Worm (Caenorhabditis elegans) whole organism, young adult: ENCODE measurements around the gene F59F5.4.
A peak's percentile ranks its signal among the peaks of the same experiment; 100 is the strongest.

Source experiments
- B0035.1 ChIP-seq: sonication (generic microtip); optimal IDR thresholded peaks from 2 replicates; lab custom pipeline; 2016; ENCODE audit warnings: missing genetic modification characterization, mild to moderate bottlenecking, missing compliant biosample characterization, missing genotype, missing genetic modification reagents
- B0336.3 ChIP-seq: fragments of 200-800 bp; sonication (Bioruptor generic); IDR thresholded peaks from 2 replicates; pipeline ENCODE4 v1.3.6; 2022; ENCODE audit warnings: missing genetic modification characterization, missing compliant biosample characterization
- F10E7.11 ChIP-seq: sonication (generic microtip); optimal IDR thresholded peaks from 2 replicates; lab custom pipeline; 2017; ENCODE audit warnings: mild to moderate bottlenecking, missing genetic modification characterization, moderate library complexity, missing compliant biosample characterization
- F37B4.10 ChIP-seq: fragments of 200-800 bp; sonication (Bioruptor generic); IDR thresholded peaks from 2 replicates; pipeline ENCODE4 v1.3.6; 2022; ENCODE audit warnings: missing genetic modification characterization, missing compliant biosample characterization
- F39B2.1 ChIP-seq: fragments of 200-800 bp; sonication (Bioruptor generic); IDR thresholded peaks from 2 replicates; pipeline ENCODE4 v1.3.6; 2022; ENCODE audit warnings: missing genetic modification reagents, missing genetic modification characterization, missing compliant biosample characterization
- F49E8.2 ChIP-seq: sonication (generic microtip); optimal IDR thresholded peaks from 3 replicates; lab custom pipeline; 2017; ENCODE audit warnings: missing genetic modification characterization, mild to moderate bottlenecking, missing compliant biosample characterization, antibody characterized with exemption, moderate library complexity; ENCODE audit not compliant: insufficient read depth
- F55B11.4 ChIP-seq: sonication (generic microtip); optimal IDR thresholded peaks from 2 replicates; lab custom pipeline; 2016; ENCODE audit warnings: missing compliant biosample characterization, missing genetic modification characterization, borderline replicate concordance; ENCODE audit not compliant: insufficient read depth
- K11D2.4 ChIP-seq: fragments of 200-800 bp; sonication (Bioruptor generic); IDR thresholded peaks from 2 replicates; pipeline ENCODE4 v1.3.6; 2022; ENCODE audit warnings: missing genetic modification reagents, missing genetic modification characterization, missing compliant biosample characterization
- ama-1 ChIP-seq, 3 experiments: fragments of 150-350 bp in 1 of 3; sonication (generic microtip) in 2 of 3; optimal IDR thresholded peaks; 2 replicates each; lab custom pipeline; 2014 to 2018; ENCODE audit warnings: missing biosample characterization in 2 of 3, missing genetic modification characterization in 2 of 3, missing genetic modification reagents in 2 of 3
- athp-1 ChIP-seq: sonication (generic microtip); optimal IDR thresholded peaks from 2 replicates; lab custom pipeline; 2017; ENCODE audit warnings: mild to moderate bottlenecking, missing genetic modification characterization, missing compliant biosample characterization
- bed-2 ChIP-seq: fragments of 200-800 bp; sonication (Bioruptor generic); IDR thresholded peaks from 2 replicates; pipeline ENCODE4 v1.3.6; 2022; ENCODE audit warnings: missing genetic modification reagents, missing genetic modification characterization, missing compliant biosample characterization
- ccch-3 ChIP-seq: fragments of 200-800 bp; sonication (Bioruptor generic); optimal IDR thresholded peaks from 2 replicates; lab custom pipeline; 2018; ENCODE audit warnings: mild to moderate bottlenecking, missing genetic modification characterization, missing compliant biosample characterization
- cebp-1 ChIP-seq, 2 experiments: fragments of 200-800 bp in 1 of 2; sonication (Bioruptor generic) in 1 of 2; sonication (generic microtip) in 1 of 2; IDR thresholded peaks in 1 of 2; optimal IDR thresholded peaks in 1 of 2; 2 replicates each; pipeline versions ENCODE4 v1.3.6 to Lab custom; 2017 to 2022; ENCODE audit warnings: missing compliant biosample characterization in 2 of 2, missing genetic modification characterization in 2 of 2, mild to moderate bottlenecking in 1 of 2, missing genetic modification reagents in 1 of 2, moderate library complexity in 1 of 2
- cebp-2 ChIP-seq: fragments of 200-800 bp; sonication (Bioruptor generic); IDR thresholded peaks from 2 replicates; pipeline ENCODE4 v1.3.6; 2022; ENCODE audit warnings: missing genetic modification characterization, missing compliant biosample characterization
- ceh-100 ChIP-seq: fragments of 200-800 bp; sonication (Bioruptor generic); IDR thresholded peaks from 2 replicates; pipeline ENCODE4 v1.3.6; 2022; ENCODE audit warnings: missing genetic modification reagents, missing genetic modification characterization, missing compliant biosample characterization
- ceh-27 ChIP-seq: fragments of 200-800 bp; sonication (Bioruptor generic); optimal IDR thresholded peaks from 2 replicates; lab custom pipeline; 2018; ENCODE audit warnings: mild to moderate bottlenecking, missing genetic modification characterization, moderate library complexity, missing compliant biosample characterization
- ceh-40 ChIP-seq: fragments of 200-800 bp; sonication (Bioruptor generic); IDR thresholded peaks from 2 replicates; pipeline ENCODE4 v1.3.6; 2022; ENCODE audit warnings: missing genetic modification characterization, missing compliant biosample characterization
- dpff-1 ChIP-seq: sonication (generic microtip); optimal IDR thresholded peaks from 2 replicates; lab custom pipeline; 2017; ENCODE audit warnings: mild to moderate bottlenecking, missing genetic modification characterization, missing compliant biosample characterization
- efl-1 ChIP-seq: fragments of 150-350 bp; optimal IDR thresholded peaks from 2 replicates; lab custom pipeline; 2014; ENCODE audit warnings: missing biosample characterization, missing genetic modification reagents, missing genetic modification characterization
- ekl-4 ChIP-seq: fragments of 200-800 bp; sonication (Bioruptor generic); IDR thresholded peaks from 2 replicates; pipeline ENCODE4 v1.3.6; 2022; ENCODE audit warnings: missing genetic modification reagents, missing genetic modification characterization, missing compliant biosample characterization
- ets-4 ChIP-seq: fragments of 200-800 bp; sonication (Bioruptor generic); optimal IDR thresholded peaks from 2 replicates; lab custom pipeline; 2018; ENCODE audit warnings: mild to moderate bottlenecking, missing genetic modification characterization, missing compliant biosample characterization
- hlh-26 ChIP-seq: fragments of 200-800 bp; sonication (Bioruptor generic); conservative IDR thresholded peaks from 2 replicates; pipeline ENCODE4 v1.3.6; 2022; ENCODE audit warnings: missing genetic modification reagents, missing genetic modification characterization, missing compliant biosample characterization
- hmg-20 ChIP-seq: fragments of 200-800 bp; sonication (Bioruptor generic); IDR thresholded peaks from 2 replicates; pipeline ENCODE4 v1.3.6; 2022; ENCODE audit warnings: missing genetic modification reagents, missing genetic modification characterization, missing compliant biosample characterization
- hrde-1 ChIP-seq: sonication (generic microtip); optimal IDR thresholded peaks from 2 replicates; lab custom pipeline; 2016; ENCODE audit warnings: missing genetic modification characterization, mild to moderate bottlenecking, missing compliant biosample characterization, moderate library complexity, missing genotype, missing genetic modification reagents, borderline replicate concordance
- lag-1 ChIP-seq: fragments of 200-800 bp; sonication (Bioruptor generic); IDR thresholded peaks from 2 replicates; pipeline ENCODE4 v1.3.6; 2022; ENCODE audit warnings: missing genetic modification reagents, missing genetic modification characterization, missing compliant biosample characterization
- lir-1 ChIP-seq: fragments of 200-800 bp; sonication (Bioruptor generic); conservative IDR thresholded peaks from 2 replicates; pipeline ENCODE4 v1.3.6; 2022; ENCODE audit warnings: missing genetic modification reagents, missing genetic modification characterization, missing compliant biosample characterization
- madf-3 ChIP-seq: fragments of 200-800 bp; sonication (Bioruptor generic); IDR thresholded peaks from 2 replicates; pipeline ENCODE4 v1.3.6; 2022; ENCODE audit warnings: missing genetic modification reagents, missing genetic modification characterization, missing compliant biosample characterization
- madf-6 ChIP-seq: fragments of 200-800 bp; sonication (Bioruptor generic); IDR thresholded peaks from 2 replicates; pipeline ENCODE4 v1.3.6; 2022; ENCODE audit warnings: missing genetic modification reagents, missing genetic modification characterization, missing compliant biosample characterization
- madf-8 ChIP-seq: fragments of 200-800 bp; sonication (Bioruptor generic); conservative IDR thresholded peaks from 2 replicates; pipeline ENCODE4 v1.3.6; 2022; ENCODE audit warnings: missing genetic modification reagents, missing genetic modification characterization, missing compliant biosample characterization
- mxl-1 ChIP-seq: sonication (generic microtip); optimal IDR thresholded peaks from 2 replicates; lab custom pipeline; 2016; ENCODE audit warnings: missing genetic modification characterization, missing compliant biosample characterization
- nfyb-1 ChIP-seq: fragments of 200-800 bp; sonication (Bioruptor generic); IDR thresholded peaks from 2 replicates; pipeline ENCODE4 v1.3.6; 2022; ENCODE audit warnings: missing genetic modification reagents, missing genetic modification characterization, missing compliant biosample characterization
- nhr-27 ChIP-seq: fragments of 200-800 bp; sonication (Bioruptor generic); optimal IDR thresholded peaks from 2 replicates; lab custom pipeline; 2018; ENCODE audit warnings: mild to moderate bottlenecking, missing genetic modification characterization, moderate library complexity, missing compliant biosample characterization
- nhr-80 ChIP-seq: sonication (generic microtip); optimal IDR thresholded peaks from 2 replicates; lab custom pipeline; 2016; ENCODE audit warnings: missing genetic modification characterization, missing compliant biosample characterization
- rec-8 ChIP-seq, 2 experiments: sonication (generic microtip); optimal IDR thresholded peaks; 2 replicates each; lab custom pipeline; 2016; ENCODE audit warnings: mild to moderate bottlenecking in 2 of 2, missing genetic modification characterization in 2 of 2, missing genetic modification reagents in 2 of 2, missing genotype in 2 of 2, missing biosample characterization in 1 of 2, missing compliant biosample characterization in 1 of 2, moderate library complexity in 1 of 2
- rpc-1 ChIP-seq, 2 experiments: fragments of 150-350 bp in 1 of 2; sonication (generic microtip) in 1 of 2; optimal IDR thresholded peaks; 2 replicates each; lab custom pipeline; 2014 to 2018; ENCODE audit warnings: missing biosample characterization in 1 of 2, missing genetic modification characterization in 1 of 2, missing genetic modification reagents in 1 of 2, missing genotype in 1 of 2
- sdz-38 ChIP-seq: sonication (generic microtip); optimal IDR thresholded peaks from 2 replicates; lab custom pipeline; 2016; ENCODE audit warnings: missing genotype, missing genetic modification characterization, missing compliant biosample characterization
- sea-2 ChIP-seq: fragments of 200-800 bp; sonication (Bioruptor generic); IDR thresholded peaks from 2 replicates; pipeline ENCODE4 v1.3.6; 2022; ENCODE audit warnings: missing genetic modification characterization, missing compliant biosample characterization
- somi-1 ChIP-seq: fragments of 200-800 bp; sonication (Bioruptor generic); optimal IDR thresholded peaks from 2 replicates; lab custom pipeline; 2018; ENCODE audit warnings: mild to moderate bottlenecking, missing genetic modification characterization, missing compliant biosample characterization
- tbp1 ChIP-seq: fragments of 200-800 bp; sonication (Bioruptor generic); optimal IDR thresholded peaks from 2 replicates; lab custom pipeline; 2018; ENCODE audit warnings: mild to moderate bottlenecking, missing genetic modification characterization, missing compliant biosample characterization
- unc-62 ChIP-seq: fragments of 150-350 bp; optimal IDR thresholded peaks from 2 replicates; lab custom pipeline; 2014; ENCODE audit warnings: missing biosample characterization, missing genetic modification reagents, missing genetic modification characterization
- ztf-28 ChIP-seq: fragments of 200-800 bp; sonication (Bioruptor generic); IDR thresholded peaks from 2 replicates; pipeline ENCODE4 v1.3.6; 2022; ENCODE audit warnings: missing genetic modification reagents, missing genetic modification characterization, missing compliant biosample characterization
- ztf-3 ChIP-seq: fragments of 200-800 bp; sonication (Bioruptor generic); optimal IDR thresholded peaks from 2 replicates; lab custom pipeline; 2018; ENCODE audit warnings: mild to moderate bottlenecking, missing genetic modification characterization, missing compliant biosample characterization

F59F5.4 gene

DNA sequence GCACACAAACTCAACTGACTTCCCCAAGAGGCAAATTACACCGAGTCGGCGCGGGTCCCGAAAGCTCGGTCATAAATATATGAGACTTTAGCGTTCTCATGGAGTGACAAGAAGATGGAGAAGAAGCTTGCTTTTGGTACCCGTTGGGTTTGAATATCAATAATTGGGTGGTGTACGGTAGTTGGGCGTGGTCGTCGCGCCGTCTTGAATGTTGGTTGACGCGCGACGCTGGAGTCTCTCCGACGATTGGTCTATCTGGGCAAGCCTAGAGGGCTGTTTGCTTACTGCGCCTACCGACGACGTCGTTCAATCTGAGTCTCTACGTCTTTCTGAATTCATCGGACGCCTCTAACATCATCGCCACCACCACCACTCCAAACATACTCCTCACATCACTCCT is 28.0 kb upstream of the F59F5.4 start:
- TF ChIP-seq ceh-40 (GFP tag; lab: Robert Waterston, UW) = no peak
- TF ChIP-seq athp-1 (tag; lab: Kevin White, UChicago) = no peak
- TF ChIP-seq hmg-20 = no peak
- no peak for TF ChIP-seq cebp-2
- no peak for TF ChIP-seq F55B11.4 (tag; lab: Kevin White, UChicago)
- no peak for TF ChIP-seq madf-8 (GFP tag; lab: Robert Waterston, UW)
- TF ChIP-seq nfyb-1 = no peak
- no peak for TF ChIP-seq lag-1 (GFP tag; lab: Robert Waterston, UW)
- no peak for TF ChIP-seq ceh-27 (GFP tag; lab: Kevin White, UChicago)
- TF ChIP-seq sdz-38 (tag; lab: Kevin White, UChicago) = no peak
- no peak for TF ChIP-seq K11D2.4
- no peak for TF ChIP-seq rpc-1 (optimal IDR thresholded peaks at IDR 0.05; lab: Kevin White, UChicago)
- no peak for TF ChIP-seq rpc-1 (tag; optimal IDR thresholded peaks at IDR 0.05; lab: Kevin White, UChicago)
- no peak for TF ChIP-seq mxl-1 (tag; lab: Kevin White, UChicago)
- no peak for TF ChIP-seq F10E7.11 (tag; lab: Kevin White, UChicago)
- TF ChIP-seq lir-1 (GFP tag; lab: Robert Waterston, UW) = no peak
- TF ChIP-seq bed-2 = no peak
- no peak for TF ChIP-seq F37B4.10 (GFP tag; lab: Robert Waterston, UW)
- no peak for TF ChIP-seq ztf-3 (GFP tag; lab: Kevin White, UChicago)
- no peak for TF ChIP-seq F49E8.2 (tag; lab: Kevin White, UChicago)
- TF ChIP-seq ekl-4 = no peak

DNA sequence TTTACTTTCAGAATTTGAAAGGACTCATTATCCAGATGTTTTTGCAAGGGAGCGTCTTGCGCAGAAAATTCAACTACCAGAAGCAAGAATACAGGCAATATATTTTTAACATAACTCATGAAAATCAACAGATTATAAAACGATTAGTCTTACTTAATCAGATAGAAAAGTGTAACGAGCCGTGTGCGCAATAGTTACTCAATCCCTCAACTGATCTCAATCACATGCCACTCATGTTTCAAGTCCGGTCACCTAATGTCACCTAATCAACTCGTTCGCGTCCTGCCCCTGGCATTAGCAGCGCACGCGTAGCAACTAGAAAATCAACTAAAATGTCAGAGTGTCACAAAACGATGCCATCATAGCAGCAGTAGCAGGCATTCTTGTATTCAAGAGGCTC is 26.2 kb upstream of the F59F5.4 start:
- TF ChIP-seq somi-1 (GFP tag; lab: Kevin White, UChicago) (no peak), madf-8 (GFP tag; lab: Robert Waterston, UW) (0 out of 2 replicates have a peak, but pooled peaks have one; percentile 10)

DNA sequence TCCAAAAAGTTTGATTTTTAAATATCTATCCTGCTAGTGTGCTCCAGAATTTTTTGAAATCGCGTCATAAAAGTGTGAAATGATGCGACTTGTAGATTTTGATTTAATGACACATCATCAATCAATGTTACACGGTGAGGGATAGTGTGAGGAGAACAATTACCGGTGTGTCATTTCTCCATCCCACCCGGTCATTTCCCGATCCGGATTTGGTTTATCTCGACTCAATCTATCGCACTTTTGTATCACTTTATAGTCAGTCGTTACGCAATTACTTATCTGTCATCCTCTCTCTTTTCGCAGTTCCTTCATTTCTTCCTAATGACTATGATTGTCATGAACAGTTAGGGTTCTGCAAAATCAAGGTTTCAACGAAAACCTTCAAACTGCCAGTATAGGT is 22.6 kb upstream of the F59F5.4 start:
- TF ChIP-seq unc-62 (GFP tag; lab: Kevin White, UChicago) (peak; percentile 82), B0035.1 (tag; lab: Kevin White, UChicago) (no peak)

ce11 chrX:10521313-10521712 is 21.5 kb upstream of the F59F5.4 start, which contains the start of gene F14F3.4:
F14F3.4 (minus strand) TSS chrX:10521413.
- no peak for TF ChIP-seq sdz-38 (tag; lab: Kevin White, UChicago)
- no peak for TF ChIP-seq hlh-26 (GFP tag; lab: Robert Waterston, UW)
- TF ChIP-seq efl-1 (GFP tag; lab: Kevin White, UChicago) = no peak
- TF ChIP-seq sea-2 (GFP tag; lab: Robert Waterston, UW) = no peak
- no peak for TF ChIP-seq rpc-1 (optimal IDR thresholded peaks at IDR 0.05; lab: Kevin White, UChicago)
- TF ChIP-seq rpc-1 (tag; optimal IDR thresholded peaks at IDR 0.05; lab: Kevin White, UChicago) = no peak
- no peak for TF ChIP-seq F10E7.11 (tag; lab: Kevin White, UChicago)
- no peak for TF ChIP-seq madf-3 (GFP tag; lab: Robert Waterston, UW)
- TF ChIP-seq nhr-80 = no peak
- no peak for TF ChIP-seq madf-6
- no peak for TF ChIP-seq ama-1 (optimal IDR thresholded peaks at IDR 0.05; lab: Kevin White, UChicago)
- no peak for TF ChIP-seq ama-1 (GFP tag; optimal IDR thresholded peaks at IDR 0.05; lab: Kevin White, UChicago)
- TF ChIP-seq madf-8 (GFP tag; lab: Robert Waterston, UW) = no peak
- TF ChIP-seq rec-8 (tag; optimal IDR thresholded peaks at IDR 0.05; lab: Kevin White, UChicago) = no peak

DNA sequence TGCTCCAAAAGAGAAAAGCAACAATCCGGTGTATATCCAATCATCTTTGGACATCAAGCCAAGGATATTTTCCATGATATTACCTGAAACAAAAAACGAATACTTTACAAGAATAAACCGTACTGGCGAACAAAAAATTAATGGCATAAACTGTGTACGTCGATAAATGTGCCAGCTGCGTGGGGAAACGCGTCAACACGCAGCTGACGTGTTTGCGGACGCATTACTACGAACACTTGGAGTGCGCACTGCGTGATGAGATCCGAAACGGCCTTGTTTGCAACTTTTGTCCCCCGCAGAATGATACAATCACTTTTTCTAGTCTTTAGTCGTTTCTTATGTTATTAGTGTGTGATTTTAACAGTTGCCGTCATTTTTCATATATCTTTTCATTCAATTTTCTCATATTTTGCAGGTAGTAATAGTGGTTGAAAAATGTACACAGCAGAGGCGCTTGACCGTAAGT is 18.3 kb upstream of the F59F5.4 start, which contains the start of the genes mboa-7 and git-1:
mboa-7 (minus strand) TSS at position 83 of the 466 bp plus-strand sequence.
git-1 (plus strand) TSS at position 416 of the 466 bp plus-strand sequence.
- TF ChIP-seq B0336.3 (GFP tag; lab: Robert Waterston, UW) = no peak
- no peak for TF ChIP-seq ccch-3
- no peak for TF ChIP-seq hrde-1 (tag; lab: Kevin White, UChicago)
- TF ChIP-seq ztf-28 (GFP tag; lab: Robert Waterston, UW) = no peak
- TF ChIP-seq cebp-1 (GFP tag; IDR thresholded peaks at IDR 0.05; lab: Robert Waterston, UW) = no peak
- TF ChIP-seq cebp-1 (tag; optimal IDR thresholded peaks at IDR 0.05; lab: Kevin White, UChicago) = peak; percentile 59
- TF ChIP-seq ceh-100 = no peak
- TF ChIP-seq tbp1 = peak; percentile 20
- no peak for TF ChIP-seq ets-4 (GFP tag; lab: Kevin White, UChicago)
- no peak for TF ChIP-seq F39B2.1 (GFP tag; lab: Robert Waterston, UW)
- TF ChIP-seq dpff-1 (tag; lab: Kevin White, UChicago) = no peak
- TF ChIP-seq nhr-27 = no peak
